Worm (Caenorhabditis elegans) whole organism, L4/young adult: ENCODE data around the gene hrde-2.

Experiments
- W03F9.2 ChIP-seq: fragments of 150-350 bp; optimal IDR thresholded peaks from 2 replicates; lab custom pipeline; 2014; ENCODE audit warnings: missing biosample characterization, missing genetic modification characterization
- him-1 ChIP-seq: sonication (generic microtip); optimal IDR thresholded peaks from 2 replicates; lab custom pipeline; 2016; ENCODE audit warnings: missing genotype, missing genetic modification reagents, missing genetic modification characterization, missing compliant biosample characterization

DNA sequence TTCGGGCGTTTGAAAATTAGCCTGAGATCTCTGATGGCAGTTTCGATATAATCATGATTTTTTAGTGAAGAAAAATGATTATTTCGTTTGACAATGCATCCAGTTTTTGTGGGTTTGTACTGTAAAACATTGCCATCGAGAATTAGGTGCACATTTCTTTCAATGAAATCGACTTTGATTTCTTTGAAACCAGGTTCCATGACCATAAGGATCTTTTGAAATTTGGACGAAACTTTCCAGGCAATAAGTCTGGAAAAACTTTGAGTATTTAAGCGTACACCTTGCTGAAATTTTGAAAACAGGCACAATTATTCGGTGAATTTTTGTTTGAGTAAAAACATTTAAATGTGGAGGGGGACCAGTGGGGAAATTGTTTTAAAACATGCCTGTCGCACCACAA is 46.8 kb downstream of the hrde-2 start:
- TF ChIP-seq W03F9.2 = no peak
- TF ChIP-seq him-1 = no peak
